Worm (Caenorhabditis elegans) whole organism, L2 larva: Measurements from ENCODE around the gene hrg-1.

Experiments
- ZK546.5 ChIP-seq: sonication (generic microtip); optimal IDR thresholded peaks from 2 replicates; lab custom pipeline; 2017; ENCODE audit warnings: missing biosample characterization, missing genetic modification characterization
- alr-1 ChIP-seq: fragments of 150-350 bp; optimal IDR thresholded peaks from 2 replicates; lab custom pipeline; 2014; ENCODE audit warnings: missing biosample characterization, missing genetic modification characterization
- blmp-1 ChIP-seq: sonication (generic microtip); optimal IDR thresholded peaks from 2 replicates; lab custom pipeline; 2017; ENCODE audit warnings: missing genetic modification characterization, mild to moderate bottlenecking, missing compliant biosample characterization, antibody characterized with exemption, moderate library complexity; ENCODE audit not compliant: insufficient read depth
- ceh-82 ChIP-seq: fragments of 150-350 bp; optimal IDR thresholded peaks from 2 replicates; lab custom pipeline; 2014; ENCODE audit warnings: missing biosample characterization, missing genetic modification characterization
- egl-27 ChIP-seq: sonication (generic microtip); optimal IDR thresholded peaks from 3 replicates; lab custom pipeline; 2017; ENCODE audit warnings: missing biosample characterization, missing genetic modification reagents, missing genetic modification characterization
- fos-1 ChIP-seq: fragments of 150-350 bp; optimal IDR thresholded peaks from 2 replicates; lab custom pipeline; 2014; ENCODE audit warnings: missing biosample characterization, missing genetic modification characterization
- lin-13 ChIP-seq: fragments of 150-350 bp; optimal IDR thresholded peaks from 2 replicates; lab custom pipeline; 2014; ENCODE audit warnings: missing biosample characterization, missing genetic modification reagents, missing genetic modification characterization
- lsy-2 ChIP-seq, 2 experiments: fragments of 150-350 bp in 1 of 2; sonication (generic microtip) in 1 of 2; optimal IDR thresholded peaks; 2 replicates each; lab custom pipeline; 2014 to 2017; ENCODE audit warnings: missing biosample characterization in 2 of 2, missing genetic modification characterization in 2 of 2
- nhr-11 ChIP-seq: fragments of 150-350 bp; optimal IDR thresholded peaks from 2 replicates; lab custom pipeline; 2014; ENCODE audit warnings: missing biosample characterization, missing genetic modification characterization
- sem-4 ChIP-seq: fragments of 150-350 bp; optimal IDR thresholded peaks from 2 replicates; lab custom pipeline; 2014; ENCODE audit warnings: missing biosample characterization, missing genetic modification reagents, missing genetic modification characterization
- skn-1 ChIP-seq: sonication (generic microtip); optimal IDR thresholded peaks from 2 replicates; lab custom pipeline; 2017; ENCODE audit warnings: missing biosample characterization, missing genetic modification characterization
- snpc-4 ChIP-seq: fragments of 150-350 bp; optimal IDR thresholded peaks from 2 replicates; lab custom pipeline; 2014; ENCODE audit warnings: missing biosample characterization, missing genetic modification characterization
- unc-39 ChIP-seq: fragments of 150-350 bp; optimal IDR thresholded peaks from 2 replicates; lab custom pipeline; 2014; ENCODE audit warnings: missing biosample characterization, missing genetic modification characterization
- unc-55 ChIP-seq: fragments of 150-350 bp; sonication (generic microtip); optimal IDR thresholded peaks from 3 replicates; lab custom pipeline; 2014; ENCODE audit warnings: missing biosample characterization, missing genetic modification reagents, missing genetic modification characterization

DNA sequence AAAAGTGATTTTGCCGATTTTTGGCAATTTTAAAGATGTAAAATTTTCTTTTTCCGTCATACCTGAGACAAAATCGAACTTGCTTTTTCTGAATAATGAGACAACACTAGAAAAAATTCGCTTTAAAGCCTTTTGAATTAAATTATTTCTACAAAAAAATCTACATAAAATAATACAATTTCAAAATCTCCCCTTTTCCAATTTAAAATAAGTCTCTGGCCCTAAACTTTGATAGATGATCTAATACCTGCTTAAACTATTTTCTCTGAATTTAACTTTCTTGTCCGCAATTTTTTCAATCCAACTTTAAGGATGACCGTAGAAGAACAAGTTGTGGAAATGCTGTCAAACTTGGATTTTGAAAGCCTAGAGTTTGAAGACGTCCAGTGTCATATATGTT is 12.8 kb downstream of the hrg-1 start, which contains the start of gene R02E12.12:
- TF ChIP-seq alr-1: no peak
- TF ChIP-seq ZK546.5 (tag; lab: Kevin White, UChicago): no peak
- TF ChIP-seq sem-4 (tag; lab: Kevin White, UChicago): no peak
- TF ChIP-seq nhr-11 (tag; lab: Kevin White, UChicago): no peak
- TF ChIP-seq unc-55 (GFP tag; lab: Kevin White, UChicago): no peak
- no peak for TF ChIP-seq snpc-4 (tag; lab: Kevin White, UChicago)
- TF ChIP-seq unc-39 (tag; lab: Kevin White, UChicago): no peak
- no peak for TF ChIP-seq lin-13 (GFP tag; lab: Kevin White, UChicago)
- no peak for TF ChIP-seq egl-27 (tag; lab: Kevin White, UChicago)
- no peak for TF ChIP-seq skn-1 (tag; lab: Kevin White, UChicago)
- no peak for TF ChIP-seq blmp-1 (tag; lab: Kevin White, UChicago)
- no peak for TF ChIP-seq fos-1
- TF ChIP-seq ceh-82: no peak
- TF ChIP-seq lsy-2 (tag; optimal IDR thresholded peaks at IDR 0.05; lab: Kevin White, UChicago): no peak
